Fruit fly (Drosophila melanogaster): ENCODE data around the gene Lam.

Lam gene

dm6 chr2L:5569503-5569902 is 27.2 kb downstream of the Lam start (continued):
- no peak for TF ChIP-seq zen2 (GFP tag; IDR thresholded peaks at IDR 0.05; ENCODE audit: partially characterized antibody)
- TF ChIP-seq eve (GFP tag; optimal IDR thresholded peaks at IDR 0.05) = no peak
- no peak for TF ChIP-seq odd (GFP tag; optimal IDR thresholded peaks at IDR 0.05)
- no peak for TF ChIP-seq corto (GFP tag; optimal IDR thresholded peaks at IDR 0.05)
- no peak for TF ChIP-seq bsh (GFP tag; optimal IDR thresholded peaks at IDR 0.05)
- no peak for TF ChIP-seq maf-S (GFP tag; optimal IDR thresholded peaks at IDR 0.05)
- TF ChIP-seq Dfd (GFP tag; optimal IDR thresholded peaks at IDR 0.05) = no peak
- peak; percentile 72 for TF ChIP-seq lab (GFP tag; optimal IDR thresholded peaks at IDR 0.05)
- TF ChIP-seq CG7271 (tag; optimal IDR thresholded peaks at IDR 0.05) = no peak
- peak; percentile 4 for TF ChIP-seq fd96Cb (tag; optimal IDR thresholded peaks at IDR 0.05)
- no peak for TF ChIP-seq vfl (GFP tag; optimal IDR thresholded peaks at IDR 0.05)
- peak; percentile 58 for TF ChIP-seq CG7839 (tag; optimal IDR thresholded peaks at IDR 0.05)
- TF ChIP-seq Ada2b (GFP tag; IDR thresholded peaks at IDR 0.05) = peak; percentile 41; the same call in 1 of the 2 replicates
- TF ChIP-seq al (GFP tag; IDR thresholded peaks at IDR 0.05) = 0 out of 2 replicates have a peak, but pooled peaks have one; percentile 10
- TF ChIP-seq Hr39 (optimal IDR thresholded peaks at IDR 0.05) = no peak
- TF ChIP-seq Neu2 (GFP tag; optimal IDR thresholded peaks at IDR 0.05; ENCODE audit: borderline replicate concordance) = no peak
- no peak for TF ChIP-seq sd (tag; optimal IDR thresholded peaks at IDR 0.05)
- TF ChIP-seq CG42726 (GFP tag; IDR thresholded peaks at IDR 0.05; ENCODE audit: partially characterized antibody) = no peak
- TF ChIP-seq sna (GFP tag; IDR thresholded peaks at IDR 0.05; ENCODE audit: partially characterized antibody) = no peak
- TF ChIP-seq CG11085 (GFP tag; IDR thresholded peaks at IDR 0.05) = no peak
- no peak for TF ChIP-seq YL-1 (GFP tag; optimal IDR thresholded peaks at IDR 0.05)
- TF ChIP-seq Eip74EF (GFP tag; optimal IDR thresholded peaks at IDR 0.05) = no peak
- TF ChIP-seq CG10209 (GFP tag; optimal IDR thresholded peaks at IDR 0.05) = no peak
- TF ChIP-seq salm (tag; optimal IDR thresholded peaks at IDR 0.05) = no peak
- no peak for TF ChIP-seq Poxn (GFP tag; IDR thresholded peaks at IDR 0.05)
- TF ChIP-seq bbx (GFP tag; IDR thresholded peaks at IDR 0.05; ENCODE audit: partially characterized antibody) = no peak
- TF ChIP-seq zfh1 (GFP tag; IDR thresholded peaks at IDR 0.05) = 0 out of 3 replicates have a peak, but pooled peaks have one; percentile 46
- 0 out of 3 replicates have a peak, but pooled peaks have one; percentile 34 for TF ChIP-seq CG11560 (tag; IDR thresholded peaks at IDR 0.05)
- TF ChIP-seq ind (GFP tag; optimal IDR thresholded peaks at IDR 0.05) = peak; percentile 27
- no peak for TF ChIP-seq emc (GFP tag; optimal IDR thresholded peaks at IDR 0.05)
- TF ChIP-seq tna (GFP tag; IDR thresholded peaks at IDR 0.05; ENCODE audit: partially characterized antibody) = no peak
- no peak for TF ChIP-seq unc-4 (GFP tag; IDR thresholded peaks at IDR 0.05; ENCODE audit: partially characterized antibody)
- TF ChIP-seq E2f1 (GFP tag; IDR thresholded peaks at IDR 0.05) = no peak
- no peak for TF ChIP-seq CG1832 (GFP tag; optimal IDR thresholded peaks at IDR 0.05)
- TF ChIP-seq Hand (GFP tag; optimal IDR thresholded peaks at IDR 0.05) = peak; percentile 15
- TF ChIP-seq CG10979 (tag; optimal IDR thresholded peaks at IDR 0.05) = no peak
- TF ChIP-seq yki (optimal IDR thresholded peaks at IDR 0.05) = no peak
- no peak for TF ChIP-seq Nf-YC (tag; optimal IDR thresholded peaks at IDR 0.05)
- TF ChIP-seq cato (GFP tag; optimal IDR thresholded peaks at IDR 0.05; ENCODE audit: borderline replicate concordance) = no peak
- no peak for TF ChIP-seq repo (GFP tag; optimal IDR thresholded peaks at IDR 0.05)
- peak; percentile 67 for TF ChIP-seq CG2120 (GFP tag; optimal IDR thresholded peaks at IDR 0.05)
- TF ChIP-seq D19A (tag; optimal IDR thresholded peaks at IDR 0.05) = peak; percentile 84
- TF ChIP-seq ftz-f1 (GFP tag; optimal IDR thresholded peaks at IDR 0.05) = no peak
- no peak for TF ChIP-seq Asciz (GFP tag; optimal IDR thresholded peaks at IDR 0.05)
- no peak for TF ChIP-seq sisA (GFP tag; IDR thresholded peaks at IDR 0.05)
- TF ChIP-seq ato (GFP tag; IDR thresholded peaks at IDR 0.05; ENCODE audit: partially characterized antibody) = no peak
- no peak for TF ChIP-seq CG10321 (GFP tag; IDR thresholded peaks at IDR 0.05)
- no peak for TF ChIP-seq gro (GFP tag; optimal IDR thresholded peaks at IDR 0.05)
- peak; percentile 22 for TF ChIP-seq Abd-B (GFP tag; optimal IDR thresholded peaks at IDR 0.05)
- 0 out of 4 replicates have a peak, but pooled peaks have one; percentile 17 for TF ChIP-seq Gug (GFP tag; IDR thresholded peaks at IDR 0.05)
- TF ChIP-seq Atf6 (GFP tag; IDR thresholded peaks at IDR 0.05) = no peak

Measured in whole organism, embryonic.